Worm (Caenorhabditis elegans): ENCODE results near the gene F55C9.3.

Gene F55C9.3

ce11 chrV:19288073-19288805, at the start of gene F55C9.3, which contains the start of gene fbxb-57:
Gene F55C9.3, minus strand, starts transcription at chrV:19288173.
Gene fbxb-57, plus strand, starts transcription at chrV:19288755.
- TF ChIP-seq mep-1 (tag; optimal IDR thresholded peaks at IDR 0.05) (no peak), ces-1 (GFP tag; optimal IDR thresholded peaks at IDR 0.05) (no peak), elt-1 (tag; optimal IDR thresholded peaks at IDR 0.05; ENCODE audit: borderline replicate concordance, insufficient read depth) (peak; percentile 69), sem-2 (GFP tag; optimal IDR thresholded peaks at IDR 0.05) (no peak)

ce11 chrV:19337333-19337732, 49.4 kb upstream of the F55C9.3 start:
- TF ChIP-seq ham-2 (GFP tag; optimal IDR thresholded peaks at IDR 0.05) (no peak), ceh-83 (GFP tag; optimal IDR thresholded peaks at IDR 0.05) (no peak), mep-1 (tag; optimal IDR thresholded peaks at IDR 0.05) (no peak), unc-39 (tag; optimal IDR thresholded peaks at IDR 0.05) (no peak), blmp-1 (tag; optimal IDR thresholded peaks at IDR 0.05) (no peak), lin-32 (GFP tag; optimal IDR thresholded peaks at IDR 0.05) (no peak), nhr-76 (tag; optimal IDR thresholded peaks at IDR 0.05) (no peak), nhr-2 (tag; optimal IDR thresholded peaks at IDR 0.05) (no peak), elt-3 (tag; optimal IDR thresholded peaks at IDR 0.05) (no peak), nhr-28 (tag; optimal IDR thresholded peaks at IDR 0.05) (no peak), cnd-1 (tag; optimal IDR thresholded peaks at IDR 0.05) (no peak), drap-1 (GFP tag; optimal IDR thresholded peaks at IDR 0.05) (no peak), nhr-237 (tag; optimal IDR thresholded peaks at IDR 0.05) (no peak), mls-2 (tag; optimal IDR thresholded peaks at IDR 0.05) (no peak), lin-13 (tag; optimal IDR thresholded peaks at IDR 0.05) (no peak)

- TF ChIP-seq mab-5 (tag; optimal IDR thresholded peaks at IDR 0.05) = no peak
- TF ChIP-seq sptf-1 (tag; optimal IDR thresholded peaks at IDR 0.05) = no peak
- no peak for TF ChIP-seq lin-32 (GFP tag; optimal IDR thresholded peaks at IDR 0.05)
- no peak for TF ChIP-seq M03D4.4 (tag; optimal IDR thresholded peaks at IDR 0.05)
- TF ChIP-seq pha-4 (tag; optimal IDR thresholded peaks at IDR 0.05) = no peak
- TF ChIP-seq nhr-76 (tag; optimal IDR thresholded peaks at IDR 0.05) = no peak
- TF ChIP-seq ceh-43 (GFP tag; optimal IDR thresholded peaks at IDR 0.05) = no peak
- no peak for TF ChIP-seq snpc-4 (tag; optimal IDR thresholded peaks at IDR 0.05)
- no peak for TF ChIP-seq nhr-2 (tag; optimal IDR thresholded peaks at IDR 0.05)
- TF ChIP-seq flh-1 (GFP tag; optimal IDR thresholded peaks at IDR 0.05) = no peak
Observed at ce11 chrV:19329263-19329662, 41.3 kb upstream of the F55C9.3 start, which contains the start of gene fbxb-65. Gene fbxb-65, plus strand, starts transcription at chrV:19329563.

- TF ChIP-seq bed-3 (GFP tag; optimal IDR thresholded peaks at IDR 0.05) (no peak), lin-13 (tag; optimal IDR thresholded peaks at IDR 0.05) (no peak), sem-2 (GFP tag; optimal IDR thresholded peaks at IDR 0.05) (no peak), hlh-1 (tag; optimal IDR thresholded peaks at IDR 0.05) (no peak), M03D4.4 (tag; optimal IDR thresholded peaks at IDR 0.05) (no peak), nhr-12 (tag; optimal IDR thresholded peaks at IDR 0.05) (no peak), lin-32 (GFP tag; optimal IDR thresholded peaks at IDR 0.05) (no peak), cnd-1 (tag; optimal IDR thresholded peaks at IDR 0.05) (no peak), nhr-76 (tag; optimal IDR thresholded peaks at IDR 0.05) (no peak), nhr-2 (tag; optimal IDR thresholded peaks at IDR 0.05) (no peak), mls-2 (tag; optimal IDR thresholded peaks at IDR 0.05) (no peak), mab-5 (tag; optimal IDR thresholded peaks at IDR 0.05) (no peak)
Observed at ce11 chrV:19325436-19325835, 37.5 kb upstream of the F55C9.3 start.

- no peak for TF ChIP-seq unc-62 (GFP tag; optimal IDR thresholded peaks at IDR 0.05)
- no peak for TF ChIP-seq mep-1 (tag; optimal IDR thresholded peaks at IDR 0.05)
- TF ChIP-seq ham-2 (GFP tag; optimal IDR thresholded peaks at IDR 0.05) = no peak
- TF ChIP-seq ceh-39 (tag; optimal IDR thresholded peaks at IDR 0.05) = no peak
- TF ChIP-seq flh-1 (GFP tag; optimal IDR thresholded peaks at IDR 0.05) = no peak
- TF ChIP-seq nhr-2 (tag; optimal IDR thresholded peaks at IDR 0.05) = no peak
- TF ChIP-seq ztf-11 (tag; optimal IDR thresholded peaks at IDR 0.05) = no peak
- TF ChIP-seq pha-4 (tag; optimal IDR thresholded peaks at IDR 0.05) = no peak
- TF ChIP-seq unc-39 (tag; optimal IDR thresholded peaks at IDR 0.05) = no peak
- TF ChIP-seq bed-3 (GFP tag; optimal IDR thresholded peaks at IDR 0.05) = no peak
- TF ChIP-seq hlh-1 (tag; optimal IDR thresholded peaks at IDR 0.05) = no peak
- TF ChIP-seq lin-13 (tag; optimal IDR thresholded peaks at IDR 0.05) = no peak
- no peak for TF ChIP-seq ceh-43 (GFP tag; optimal IDR thresholded peaks at IDR 0.05)
- TF ChIP-seq nhr-28 (tag; optimal IDR thresholded peaks at IDR 0.05) = no peak
- TF ChIP-seq elt-3 (tag; optimal IDR thresholded peaks at IDR 0.05) = no peak
- no peak for TF ChIP-seq tbx-8 (GFP tag; optimal IDR thresholded peaks at IDR 0.05)
- TF ChIP-seq drap-1 (GFP tag; optimal IDR thresholded peaks at IDR 0.05) = no peak
- TF ChIP-seq sptf-1 (tag; optimal IDR thresholded peaks at IDR 0.05) = no peak
- no peak for TF ChIP-seq nhr-12 (tag; optimal IDR thresholded peaks at IDR 0.05)
Observed at ce11 chrV:19322387-19322786, 34.4 kb upstream of the F55C9.3 start, which contains the start of gene C43D7.4. Gene C43D7.4, minus strand, starts transcription at chrV:19322487.

Measured in whole organism, mixed stage, embryonic.